Worm (Caenorhabditis elegans): ENCODE results near the gene R53.5.
"Not testable (repeated sequence)": the region's sequence is repeated elsewhere in the genome, so short reads cannot be mapped to it uniquely, and the experiment has no call there.

The R53.5 gene

DNA sequence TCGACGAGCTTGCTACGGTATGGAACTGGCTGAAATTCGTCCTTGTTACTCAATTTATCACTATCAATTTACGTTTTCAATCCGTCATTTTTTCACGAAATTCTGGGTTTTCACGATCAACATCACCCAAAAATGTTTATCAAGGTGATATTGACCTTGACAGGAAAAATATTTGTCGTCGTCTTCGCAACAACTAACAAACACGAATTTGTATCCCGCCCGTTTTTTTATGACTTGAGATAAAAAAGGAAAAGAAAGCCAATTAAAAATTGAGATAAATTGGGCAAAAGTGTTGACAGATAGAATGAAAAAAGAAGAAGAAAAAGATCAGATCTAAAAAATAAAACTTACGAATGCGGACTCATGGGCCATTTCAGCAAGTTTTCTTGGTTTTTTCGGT is 40.6 kb upstream of the R53.5 start:
- TF ChIP-seq sem-2 (GFP tag; optimal IDR thresholded peaks at IDR 0.05) (no peak), nhr-2 (tag; optimal IDR thresholded peaks at IDR 0.05) (no peak), lin-32 (GFP tag; optimal IDR thresholded peaks at IDR 0.05) (no peak), unc-120 (tag; optimal IDR thresholded peaks at IDR 0.05; ENCODE audit: poor library complexity, severe bottlenecking) (no peak), snpc-4 (tag; optimal IDR thresholded peaks at IDR 0.05) (no peak), nhr-237 (tag; optimal IDR thresholded peaks at IDR 0.05) (no peak), M03D4.4 (tag; optimal IDR thresholded peaks at IDR 0.05) (no peak), ceh-83 (GFP tag; optimal IDR thresholded peaks at IDR 0.05) (no peak), flh-1 (GFP tag; optimal IDR thresholded peaks at IDR 0.05) (no peak), sptf-1 (tag; optimal IDR thresholded peaks at IDR 0.05) (no peak), cnd-1 (tag; optimal IDR thresholded peaks at IDR 0.05) (no peak), pha-4 (tag; optimal IDR thresholded peaks at IDR 0.05) (no peak), unc-39 (tag; optimal IDR thresholded peaks at IDR 0.05) (no peak), lin-13 (tag; optimal IDR thresholded peaks at IDR 0.05) (no peak), lsy-2 (tag; optimal IDR thresholded peaks at IDR 0.05) (no peak), mls-2 (tag; optimal IDR thresholded peaks at IDR 0.05) (no peak), blmp-1 (tag; optimal IDR thresholded peaks at IDR 0.05) (no peak)

DNA sequence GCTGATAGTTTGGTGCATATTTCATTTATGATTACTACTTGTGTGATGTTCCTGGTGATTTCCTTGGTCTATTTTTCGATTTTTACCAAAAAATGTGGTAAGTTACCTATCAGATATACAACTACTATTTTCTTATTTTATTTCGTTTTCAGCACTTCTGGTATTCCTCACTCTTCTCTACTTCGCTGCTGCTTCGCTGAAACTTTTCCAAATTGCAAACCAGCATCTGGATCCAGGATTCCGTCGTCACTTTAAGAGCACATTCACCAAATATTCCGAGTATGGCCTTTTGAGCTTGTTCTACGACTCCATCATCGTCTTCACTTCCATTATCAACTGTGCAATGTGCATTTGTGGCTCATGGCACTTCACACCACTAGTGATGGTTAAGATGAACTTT is 38.3 kb upstream of the R53.5 start:
- TF ChIP-seq drap-1 (GFP tag; optimal IDR thresholded peaks at IDR 0.05) (no peak), sptf-1 (tag; optimal IDR thresholded peaks at IDR 0.05) (no peak), lsy-2 (tag; optimal IDR thresholded peaks at IDR 0.05) (no peak), lin-32 (GFP tag; optimal IDR thresholded peaks at IDR 0.05) (no peak), blmp-1 (tag; optimal IDR thresholded peaks at IDR 0.05) (no peak), snpc-4 (tag; optimal IDR thresholded peaks at IDR 0.05) (no peak), unc-120 (tag; optimal IDR thresholded peaks at IDR 0.05; ENCODE audit: poor library complexity, severe bottlenecking) (no peak), unc-39 (tag; optimal IDR thresholded peaks at IDR 0.05) (no peak), mep-1 (tag; optimal IDR thresholded peaks at IDR 0.05) (no peak), elt-1 (tag; optimal IDR thresholded peaks at IDR 0.05; ENCODE audit: borderline replicate concordance, insufficient read depth) (no peak), elt-3 (tag; optimal IDR thresholded peaks at IDR 0.05) (no peak), nhr-76 (tag; optimal IDR thresholded peaks at IDR 0.05) (no peak), sem-2 (GFP tag; optimal IDR thresholded peaks at IDR 0.05) (no peak), lin-13 (tag; optimal IDR thresholded peaks at IDR 0.05) (no peak), bed-3 (GFP tag; optimal IDR thresholded peaks at IDR 0.05) (no peak), nhr-28 (tag; optimal IDR thresholded peaks at IDR 0.05) (no peak), mls-2 (tag; optimal IDR thresholded peaks at IDR 0.05) (no peak)

DNA sequence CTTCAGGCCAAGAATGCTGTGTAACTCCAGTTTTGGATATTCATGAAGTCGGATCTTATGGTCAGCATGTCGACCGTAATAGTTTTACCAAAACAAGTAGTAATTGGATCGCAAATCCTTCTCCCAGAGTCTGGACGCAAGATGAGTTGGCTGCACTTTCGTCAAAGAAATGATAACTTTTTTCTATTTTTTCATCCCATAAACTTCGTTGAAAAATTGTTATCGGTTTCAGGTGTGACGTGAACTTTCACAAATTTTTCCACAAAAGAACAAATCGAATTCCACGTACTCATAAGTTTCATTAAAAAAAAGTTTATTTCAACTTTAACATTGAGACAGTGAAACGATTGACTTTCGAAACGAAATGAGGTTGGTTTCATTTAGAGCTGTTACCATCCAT is 37.6 kb upstream of the R53.5 start, which contains the start of gene ZK892.5:
TSS of gene ZK892.5 (plus strand) at position 301 of the 400 bp plus-strand sequence.
- no peak for TF ChIP-seq mab-5 (tag; optimal IDR thresholded peaks at IDR 0.05)
- no peak for TF ChIP-seq elt-3 (tag; optimal IDR thresholded peaks at IDR 0.05)

DNA sequence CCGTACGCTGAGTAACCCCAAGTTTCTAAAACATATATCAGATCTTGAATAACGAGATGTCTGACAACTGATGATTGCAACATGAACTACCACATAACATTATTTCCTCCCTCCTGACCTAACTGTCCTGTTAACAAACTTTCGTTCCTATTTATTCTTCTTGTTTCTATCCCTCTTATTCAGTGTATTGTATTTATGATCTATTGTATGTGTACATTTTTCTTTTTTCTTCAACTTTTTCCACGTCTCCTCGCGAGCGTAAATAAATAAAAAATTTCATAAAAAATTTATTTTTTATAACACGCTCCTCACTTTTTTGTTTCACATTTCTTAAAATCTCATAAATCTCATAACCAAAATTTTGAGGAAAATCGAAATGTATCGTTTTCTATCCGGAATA is 36.0 kb upstream of the R53.5 start, which contains the start of gene ZK892.4:
TSS of gene ZK892.4 (plus strand) at position 301 of the 400 bp plus-strand sequence.
- not testable (repeated sequence) for TF ChIP-seq bed-3 (GFP tag; optimal IDR thresholded peaks at IDR 0.05); nhr-2 (tag; optimal IDR thresholded peaks at IDR 0.05); nhr-28 (tag; optimal IDR thresholded peaks at IDR 0.05)

DNA sequence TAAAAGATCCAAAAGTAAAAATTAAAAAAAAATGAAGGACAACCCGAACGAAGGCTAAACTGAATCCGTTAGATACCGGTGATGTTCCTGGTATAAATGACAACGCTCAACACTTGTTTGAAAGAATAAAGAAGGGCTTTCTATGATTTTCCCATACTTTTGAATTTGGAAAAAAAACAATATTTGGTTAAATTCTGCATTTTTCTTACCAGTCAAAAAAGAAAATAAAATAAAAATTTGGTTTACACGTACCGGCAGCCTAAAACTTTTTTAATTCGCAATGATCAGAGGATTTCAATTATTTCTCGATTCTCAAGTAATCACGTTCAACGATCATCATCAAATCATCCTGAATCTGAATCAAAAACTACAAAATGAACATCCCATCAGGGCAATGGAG is 31.3 kb upstream of the R53.5 start, which contains the start of gene ZK892.3:
TSS of gene ZK892.3 (plus strand) at position 301 of the 400 bp plus-strand sequence.
- TF ChIP-seq cnd-1 (tag; optimal IDR thresholded peaks at IDR 0.05) (no peak), ztf-11 (tag; optimal IDR thresholded peaks at IDR 0.05) (no peak), mls-2 (tag; optimal IDR thresholded peaks at IDR 0.05) (no peak), blmp-1 (tag; optimal IDR thresholded peaks at IDR 0.05) (no peak), ceh-83 (GFP tag; optimal IDR thresholded peaks at IDR 0.05) (no peak), ces-1 (GFP tag; optimal IDR thresholded peaks at IDR 0.05) (no peak), M03D4.4 (tag; optimal IDR thresholded peaks at IDR 0.05) (no peak), nhr-237 (tag; optimal IDR thresholded peaks at IDR 0.05) (no peak), nhr-28 (tag; optimal IDR thresholded peaks at IDR 0.05) (no peak), tbx-8 (GFP tag; optimal IDR thresholded peaks at IDR 0.05) (no peak), sptf-1 (tag; optimal IDR thresholded peaks at IDR 0.05) (no peak), drap-1 (GFP tag; optimal IDR thresholded peaks at IDR 0.05) (no peak), ceh-39 (tag; optimal IDR thresholded peaks at IDR 0.05) (no peak), mep-1 (tag; optimal IDR thresholded peaks at IDR 0.05) (no peak), elt-1 (tag; optimal IDR thresholded peaks at IDR 0.05; ENCODE audit: borderline replicate concordance, insufficient read depth) (no peak), bed-3 (GFP tag; optimal IDR thresholded peaks at IDR 0.05) (no peak), flh-1 (GFP tag; optimal IDR thresholded peaks at IDR 0.05) (no peak), unc-120 (tag; optimal IDR thresholded peaks at IDR 0.05; ENCODE audit: poor library complexity, severe bottlenecking) (no peak)

Measured in whole organism, mixed stage, embryonic.